Fruit fly (Drosophila melanogaster) Kc167 (cell line): Measurements from ENCODE around the gene CG42571.

ENCODE experiments used
- Myc ChIP-seq: fragments of >200 bp; optimal IDR thresholded peaks from 2 replicates; lab custom pipeline; 2017; ENCODE audit warnings: missing external identifiers
- Sin3A ChIP-seq: fragments of >200 bp; optimal IDR thresholded peaks from 2 replicates; lab custom pipeline; 2018; ENCODE audit warnings: missing external identifiers
- h ChIP-seq: fragments of >200 bp; optimal IDR thresholded peaks from 3 replicates; lab custom pipeline; 2018; ENCODE audit warnings: missing external identifiers
- insv ChIP-seq: fragments of >200 bp; optimal IDR thresholded peaks from 3 replicates; lab custom pipeline; 2018; ENCODE audit warnings: missing external identifiers
- psq ChIP-seq: fragments of >200 bp; optimal IDR thresholded peaks from 2 replicates; lab custom pipeline; 2017; ENCODE audit warnings: missing external identifiers
- ttk ChIP-seq: sonication (Bioruptor generic); optimal IDR thresholded peaks from 2 replicates; lab custom pipeline; 2017; ENCODE audit warnings: missing external identifiers

The CG42571 gene

dm6 chr3L:15689518-15689917 lies 26.7 kb upstream of the CG42571 start:
- no peak for TF ChIP-seq h (lab: Kevin White, UChicago)
- TF ChIP-seq Sin3A (lab: Kevin White, UChicago), result no peak
- TF ChIP-seq psq, result no peak
- TF ChIP-seq insv, result no peak
- TF ChIP-seq ttk (lab: Kevin White, UChicago), result no peak
- no peak for TF ChIP-seq Myc (lab: Kevin White, UChicago)

dm6 chr3L:15690711-15691591 lies 25.3 kb upstream of the CG42571 start:
- TF ChIP-seq ttk (lab: Kevin White, UChicago), result no peak
- TF ChIP-seq psq, result no peak
- TF ChIP-seq h (lab: Kevin White, UChicago), result no peak
- TF ChIP-seq insv, result no peak
- no peak for TF ChIP-seq Myc (lab: Kevin White, UChicago)

dm6 chr3L:15691968-15692367 lies 24.3 kb upstream of the CG42571 start, which contains the start of gene CG34451:
Gene CG34451 (minus strand): TSS chr3L:15692068.
- TF ChIP-seq ttk (lab: Kevin White, UChicago) (no peak), h (lab: Kevin White, UChicago) (no peak), Sin3A (lab: Kevin White, UChicago) (no peak), psq (no peak), Myc (lab: Kevin White, UChicago) (no peak), insv (no peak)

- TF ChIP-seq psq (no peak), Myc (lab: Kevin White, UChicago) (no peak), h (lab: Kevin White, UChicago) (no peak), ttk (lab: Kevin White, UChicago) (no peak), insv (no peak), Sin3A (lab: Kevin White, UChicago) (no peak)
Measured at dm6 chr3L:15692388-15692787, 23.9 kb upstream of the CG42571 start.

dm6 chr3L:15692794-15693532 lies 23.3 kb upstream of the CG42571 start:
- TF ChIP-seq Sin3A (lab: Kevin White, UChicago), result no peak
- no peak for TF ChIP-seq Myc (lab: Kevin White, UChicago)
- TF ChIP-seq h (lab: Kevin White, UChicago), result no peak
- TF ChIP-seq insv, result no peak
- TF ChIP-seq psq, result no peak
- TF ChIP-seq ttk (lab: Kevin White, UChicago), result no peak

dm6 chr3L:15694406-15694805 lies 21.8 kb upstream of the CG42571 start:
- TF ChIP-seq Myc (lab: Kevin White, UChicago), result no peak
- TF ChIP-seq ttk (lab: Kevin White, UChicago), result no peak
- TF ChIP-seq Sin3A (lab: Kevin White, UChicago), result no peak
- no peak for TF ChIP-seq h (lab: Kevin White, UChicago)

dm6 chr3L:15695195-15695594 lies 21.1 kb upstream of the CG42571 start:
- no peak for TF ChIP-seq h (lab: Kevin White, UChicago)
- TF ChIP-seq Myc (lab: Kevin White, UChicago), result no peak
- TF ChIP-seq ttk (lab: Kevin White, UChicago), result no peak
- no peak for TF ChIP-seq Sin3A (lab: Kevin White, UChicago)
- no peak for TF ChIP-seq psq
- TF ChIP-seq insv, result no peak

- TF ChIP-seq Sin3A (lab: Kevin White, UChicago) (no peak), ttk (lab: Kevin White, UChicago) (no peak)
Measured at dm6 chr3L:15697916-15698315, 18.3 kb upstream of the CG42571 start.

- no peak for TF ChIP-seq Sin3A (lab: Kevin White, UChicago)
- no peak for TF ChIP-seq Myc (lab: Kevin White, UChicago)
- TF ChIP-seq insv, result no peak
- TF ChIP-seq ttk (lab: Kevin White, UChicago), result no peak
- no peak for TF ChIP-seq h (lab: Kevin White, UChicago)
- TF ChIP-seq psq, result no peak
Measured at dm6 chr3L:15699626-15700337, 16.5 kb upstream of the CG42571 start, which contains the start of gene comm2. Gene comm2 (minus strand): TSS chr3L:15699850.

dm6 chr3L:15700338-15700966 lies 15.8 kb upstream of the CG42571 start:
- no peak for TF ChIP-seq ttk (lab: Kevin White, UChicago)
- TF ChIP-seq Myc (lab: Kevin White, UChicago), result no peak
- TF ChIP-seq Sin3A (lab: Kevin White, UChicago), result no peak
- TF ChIP-seq h (lab: Kevin White, UChicago), result no peak
- TF ChIP-seq psq, result no peak
- no peak for TF ChIP-seq insv

dm6 chr3L:15702191-15702590 lies 14.1 kb upstream of the CG42571 start:
- no peak for TF ChIP-seq psq
- no peak for TF ChIP-seq h (lab: Kevin White, UChicago)
- no peak for TF ChIP-seq Sin3A (lab: Kevin White, UChicago)
- TF ChIP-seq insv, result no peak
- no peak for TF ChIP-seq ttk (lab: Kevin White, UChicago)
- no peak for TF ChIP-seq Myc (lab: Kevin White, UChicago)
